Worm (Caenorhabditis elegans) whole organism, L2 larva: Measurements from ENCODE around the gene sri-2.

Experiments
- F13H6.1 ChIP-seq: sonication (generic microtip); optimal IDR thresholded peaks from 2 replicates; lab custom pipeline; 2016; ENCODE audit warnings: missing genetic modification characterization, missing compliant biosample characterization
- R02D3.7 ChIP-seq: fragments of 150-350 bp; optimal IDR thresholded peaks from 2 replicates; lab custom pipeline; 2014; ENCODE audit warnings: missing biosample characterization, missing genetic modification characterization
- Y55F3AM.14 ChIP-seq: fragments of 200-800 bp; sonication (Bioruptor generic); optimal IDR thresholded peaks from 2 replicates; lab custom pipeline; 2018; ENCODE audit warnings: mild to moderate bottlenecking, missing genetic modification characterization, missing compliant biosample characterization
- ZK546.5 ChIP-seq: sonication (generic microtip); optimal IDR thresholded peaks from 2 replicates; lab custom pipeline; 2017; ENCODE audit warnings: missing biosample characterization, missing genetic modification characterization
- alr-1 ChIP-seq: fragments of 150-350 bp; optimal IDR thresholded peaks from 2 replicates; lab custom pipeline; 2014; ENCODE audit warnings: missing biosample characterization, missing genetic modification characterization
- aly-2 ChIP-seq: fragments of 150-350 bp; optimal IDR thresholded peaks from 2 replicates; lab custom pipeline; 2014; ENCODE audit warnings: missing biosample characterization, missing genetic modification characterization
- blmp-1 ChIP-seq: sonication (generic microtip); optimal IDR thresholded peaks from 2 replicates; lab custom pipeline; 2017; ENCODE audit warnings: missing genetic modification characterization, mild to moderate bottlenecking, missing compliant biosample characterization, antibody characterized with exemption, moderate library complexity; ENCODE audit not compliant: insufficient read depth
- ceh-16 ChIP-seq: fragments of 150-350 bp; optimal IDR thresholded peaks from 2 replicates; lab custom pipeline; 2014; ENCODE audit warnings: missing biosample characterization, missing genetic modification characterization
- ceh-82 ChIP-seq: fragments of 150-350 bp; optimal IDR thresholded peaks from 2 replicates; lab custom pipeline; 2014; ENCODE audit warnings: missing biosample characterization, missing genetic modification characterization
- dmd-4 ChIP-seq: sonication (generic microtip); optimal IDR thresholded peaks from 2 replicates; lab custom pipeline; 2017; ENCODE audit warnings: missing biosample characterization, missing genetic modification characterization
- egl-27 ChIP-seq: sonication (generic microtip); optimal IDR thresholded peaks from 3 replicates; lab custom pipeline; 2017; ENCODE audit warnings: missing biosample characterization, missing genetic modification reagents, missing genetic modification characterization
- elt-1 ChIP-seq: fragments of 150-350 bp; optimal IDR thresholded peaks from 2 replicates; lab custom pipeline; 2014; ENCODE audit warnings: missing biosample characterization, missing genetic modification characterization
- elt-3 ChIP-seq: sonication (generic microtip); optimal IDR thresholded peaks from 2 replicates; lab custom pipeline; 2017; ENCODE audit warnings: missing biosample characterization, missing genetic modification characterization
- fos-1 ChIP-seq: fragments of 150-350 bp; optimal IDR thresholded peaks from 2 replicates; lab custom pipeline; 2014; ENCODE audit warnings: missing biosample characterization, missing genetic modification characterization
- gmeb-1 ChIP-seq: fragments of 150-350 bp; optimal IDR thresholded peaks from 2 replicates; lab custom pipeline; 2014; ENCODE audit warnings: missing biosample characterization, missing genetic modification characterization
- lin-11 ChIP-seq: fragments of 150-350 bp; sonication (generic microtip); optimal IDR thresholded peaks from 2 replicates; lab custom pipeline; 2014; ENCODE audit warnings: missing biosample characterization, missing genetic modification characterization, inconsistent platforms, mixed read lengths
- lin-13 ChIP-seq: fragments of 150-350 bp; optimal IDR thresholded peaks from 2 replicates; lab custom pipeline; 2014; ENCODE audit warnings: missing biosample characterization, missing genetic modification reagents, missing genetic modification characterization
- lin-39 ChIP-seq: fragments of 150-350 bp; optimal IDR thresholded peaks from 2 replicates; lab custom pipeline; 2014; ENCODE audit warnings: missing biosample characterization, missing genetic modification reagents, missing genetic modification characterization
- lsy-2 ChIP-seq, 2 experiments: fragments of 150-350 bp in 1 of 2; sonication (generic microtip) in 1 of 2; optimal IDR thresholded peaks; 2 replicates each; lab custom pipeline; 2014 to 2017; ENCODE audit warnings: missing biosample characterization in 2 of 2, missing genetic modification characterization in 2 of 2
- mab-5 ChIP-seq: fragments of 150-350 bp; optimal IDR thresholded peaks from 2 replicates; lab custom pipeline; 2014; ENCODE audit warnings: missing biosample characterization, missing genetic modification characterization
- mbf-1 ChIP-seq: sonication (generic microtip); optimal IDR thresholded peaks from 2 replicates; lab custom pipeline; 2017; ENCODE audit warnings: missing biosample characterization, missing genetic modification characterization
- nhr-10 ChIP-seq: sonication (generic microtip); optimal IDR thresholded peaks from 2 replicates; lab custom pipeline; 2017; ENCODE audit warnings: missing biosample characterization, missing genetic modification characterization
- nhr-12 ChIP-seq: fragments of 150-350 bp; optimal IDR thresholded peaks from 2 replicates; lab custom pipeline; 2014; ENCODE audit warnings: missing biosample characterization, missing genetic modification characterization
- nhr-129 ChIP-seq: fragments of 150-350 bp; optimal IDR thresholded peaks from 2 replicates; lab custom pipeline; 2014; ENCODE audit warnings: missing biosample characterization, missing genetic modification characterization
- nhr-21 ChIP-seq: fragments of 150-350 bp; optimal IDR thresholded peaks from 2 replicates; lab custom pipeline; 2014; ENCODE audit warnings: missing biosample characterization, missing genetic modification characterization
- nhr-23 ChIP-seq: fragments of 150-350 bp; optimal IDR thresholded peaks from 2 replicates; lab custom pipeline; 2014; ENCODE audit warnings: missing biosample characterization, missing genetic modification reagents, missing genetic modification characterization
- nhr-237 ChIP-seq: fragments of 150-350 bp; optimal IDR thresholded peaks from 2 replicates; lab custom pipeline; 2014; ENCODE audit warnings: missing biosample characterization, missing genetic modification characterization
- nhr-6 ChIP-seq: fragments of 150-350 bp; optimal IDR thresholded peaks from 2 replicates; lab custom pipeline; 2014; ENCODE audit warnings: missing biosample characterization, missing genetic modification characterization
- nhr-77 ChIP-seq: fragments of 150-350 bp; optimal IDR thresholded peaks from 2 replicates; lab custom pipeline; 2014; ENCODE audit warnings: missing biosample characterization, missing genetic modification characterization
- peb-1 ChIP-seq: fragments of 150-350 bp; optimal IDR thresholded peaks from 2 replicates; lab custom pipeline; 2014; ENCODE audit warnings: missing biosample characterization, missing genetic modification characterization
- skn-1 ChIP-seq: sonication (generic microtip); optimal IDR thresholded peaks from 2 replicates; lab custom pipeline; 2017; ENCODE audit warnings: missing biosample characterization, missing genetic modification characterization
- sma-3 ChIP-seq: sonication (generic microtip); optimal IDR thresholded peaks from 2 replicates; lab custom pipeline; 2016; ENCODE audit warnings: missing genetic modification reagents, missing genetic modification characterization, missing compliant biosample characterization
- sma-9 ChIP-seq, 2 experiments: fragments of 150-350 bp in 1 of 2; sonication (generic microtip) in 1 of 2; optimal IDR thresholded peaks; 2 replicates each; lab custom pipeline; 2014 to 2016; ENCODE audit warnings: missing genetic modification characterization in 2 of 2, mild to moderate bottlenecking in 1 of 2, missing biosample characterization in 1 of 2, missing compliant biosample characterization in 1 of 2, missing genetic modification reagents in 1 of 2, moderate library complexity in 1 of 2
- snpc-4 ChIP-seq: fragments of 150-350 bp; optimal IDR thresholded peaks from 2 replicates; lab custom pipeline; 2014; ENCODE audit warnings: missing biosample characterization, missing genetic modification characterization
- unc-39 ChIP-seq: fragments of 150-350 bp; optimal IDR thresholded peaks from 2 replicates; lab custom pipeline; 2014; ENCODE audit warnings: missing biosample characterization, missing genetic modification characterization
- unc-62 ChIP-seq: fragments of 150-350 bp; optimal IDR thresholded peaks from 2 replicates; lab custom pipeline; 2014; ENCODE audit warnings: missing biosample characterization, missing genetic modification reagents, missing genetic modification characterization
- zag-1 ChIP-seq: fragments of 150-350 bp; optimal IDR thresholded peaks from 2 replicates; lab custom pipeline; 2014; ENCODE audit warnings: missing biosample characterization, missing genetic modification characterization
- ztf-1 ChIP-seq: fragments of 200-800 bp; sonication (Bioruptor generic); conservative IDR thresholded peaks from 2 replicates; pipeline ENCODE4 v1.3.6; 2022; ENCODE audit warnings: missing genetic modification characterization, missing compliant biosample characterization
- ztf-4 ChIP-seq: fragments of 150-350 bp; optimal IDR thresholded peaks from 2 replicates; lab custom pipeline; 2014; ENCODE audit warnings: missing biosample characterization, missing genetic modification characterization

sri-2 gene

DNA sequence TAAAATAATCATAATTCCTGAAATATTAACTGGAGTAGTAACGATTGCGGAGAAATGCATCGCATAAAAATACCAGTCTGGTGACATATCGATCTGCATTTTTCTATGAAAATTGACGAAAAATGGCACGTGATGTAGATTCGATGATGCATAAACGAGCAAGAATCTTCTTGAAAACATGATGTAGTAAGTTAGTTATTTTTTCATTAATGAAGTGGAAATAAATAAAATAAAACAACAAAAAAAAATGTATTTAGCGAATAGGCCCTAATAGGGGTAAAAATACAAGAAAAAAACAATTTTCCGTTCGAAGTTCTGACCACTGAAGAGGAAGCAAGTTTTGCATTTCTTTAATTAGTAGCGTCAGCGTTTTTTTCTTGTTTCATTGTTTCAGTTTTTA, at the start of gene sri-2:
Gene sri-2, minus strand, starts transcription at position 101 of the 400 bp plus-strand sequence.
- TF ChIP-seq nhr-12 (tag; lab: Kevin White, UChicago) (no peak), Y55F3AM.14 (GFP tag; lab: Kevin White, UChicago) (no peak), sma-9 (GFP tag; optimal IDR thresholded peaks at IDR 0.05; lab: Kevin White, UChicago) (no peak), sma-9 (tag; optimal IDR thresholded peaks at IDR 0.05; lab: Kevin White, UChicago) (no peak), nhr-237 (tag; lab: Kevin White, UChicago) (no peak), unc-39 (tag; lab: Kevin White, UChicago) (no peak), F13H6.1 (tag; lab: Kevin White, UChicago) (no peak), peb-1 (tag; lab: Kevin White, UChicago) (no peak), gmeb-1 (no peak), elt-1 (no peak), zag-1 (no peak), R02D3.7 (no peak)

DNA sequence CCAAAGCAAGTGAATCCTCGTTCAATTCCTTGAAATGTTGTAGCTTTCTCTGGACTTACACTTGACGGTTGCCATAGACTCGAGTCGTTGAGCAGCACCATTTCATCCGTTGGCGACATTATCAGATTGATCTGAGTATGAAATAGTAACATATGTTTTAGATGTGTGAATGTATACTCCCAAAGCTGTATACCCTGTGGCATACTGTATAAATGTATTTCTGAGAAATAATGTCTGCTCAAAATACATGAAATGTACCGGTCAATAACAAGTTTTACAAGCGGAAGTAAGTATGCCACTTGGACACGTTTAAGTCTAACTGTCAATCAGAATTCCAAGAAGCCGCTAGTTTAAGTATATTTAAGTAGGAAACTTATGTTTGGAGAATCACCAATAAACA, 44.5 kb upstream of the sri-2 start, which contains the start of gene str-233:
Gene str-233, minus strand, starts transcription at position 101 of the 400 bp plus-strand sequence.
- TF ChIP-seq peb-1 (tag; lab: Kevin White, UChicago) (no peak), zag-1 (no peak), lsy-2 (tag; optimal IDR thresholded peaks at IDR 0.05; lab: Kevin White, UChicago) (no peak), fos-1 (no peak), dmd-4 (tag; lab: Kevin White, UChicago) (no peak), sma-3 (GFP tag; lab: Kevin White, UChicago) (no peak), lin-13 (GFP tag; lab: Kevin White, UChicago) (no peak), unc-39 (tag; lab: Kevin White, UChicago) (no peak), lin-11 (tag; lab: Kevin White, UChicago) (no peak), ZK546.5 (no peak), ceh-82 (tag; lab: Kevin White, UChicago) (no peak), elt-1 (no peak), F13H6.1 (tag; lab: Kevin White, UChicago) (no peak), blmp-1 (no peak), nhr-21 (tag; lab: Kevin White, UChicago) (no peak), nhr-10 (tag; lab: Kevin White, UChicago) (no peak), unc-62 (GFP tag; lab: Kevin White, UChicago) (no peak), mbf-1 (tag; lab: Kevin White, UChicago) (no peak), ceh-16 (tag; lab: Kevin White, UChicago) (no peak), gmeb-1 (no peak)

DNA sequence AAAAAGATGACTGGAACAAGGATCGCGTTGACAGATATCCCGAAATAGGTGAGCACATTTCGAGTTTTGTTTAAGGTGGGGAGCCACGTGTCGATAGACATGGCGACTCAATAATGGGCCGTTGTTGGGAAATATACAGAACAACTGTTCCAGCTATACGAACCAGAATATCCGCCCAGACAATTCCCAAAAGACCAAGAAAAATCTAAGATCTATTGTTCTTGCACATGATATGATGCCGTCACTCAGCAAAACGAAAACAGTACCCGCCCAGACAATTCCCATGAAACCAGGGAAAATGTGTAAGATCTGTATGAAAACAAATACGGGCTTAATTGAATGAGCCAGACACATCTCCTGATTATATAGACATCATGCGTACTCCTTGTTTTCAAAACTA, 42.5 kb upstream of the sri-2 start, which contains the start of gene str-231:
Gene str-231, minus strand, starts transcription at position 101 of the 400 bp plus-strand sequence.
- TF ChIP-seq nhr-77 (tag; lab: Kevin White, UChicago) = no peak
- TF ChIP-seq nhr-21 (tag; lab: Kevin White, UChicago) = no peak
- TF ChIP-seq egl-27 (tag; lab: Kevin White, UChicago) = no peak
- no peak for TF ChIP-seq nhr-237 (tag; lab: Kevin White, UChicago)
- no peak for TF ChIP-seq lin-39
- no peak for TF ChIP-seq alr-1 (tag; lab: Kevin White, UChicago)
- TF ChIP-seq snpc-4 (tag; lab: Kevin White, UChicago) = no peak
- no peak for TF ChIP-seq blmp-1
- TF ChIP-seq, all 48 proteins: peak for 0

DNA sequence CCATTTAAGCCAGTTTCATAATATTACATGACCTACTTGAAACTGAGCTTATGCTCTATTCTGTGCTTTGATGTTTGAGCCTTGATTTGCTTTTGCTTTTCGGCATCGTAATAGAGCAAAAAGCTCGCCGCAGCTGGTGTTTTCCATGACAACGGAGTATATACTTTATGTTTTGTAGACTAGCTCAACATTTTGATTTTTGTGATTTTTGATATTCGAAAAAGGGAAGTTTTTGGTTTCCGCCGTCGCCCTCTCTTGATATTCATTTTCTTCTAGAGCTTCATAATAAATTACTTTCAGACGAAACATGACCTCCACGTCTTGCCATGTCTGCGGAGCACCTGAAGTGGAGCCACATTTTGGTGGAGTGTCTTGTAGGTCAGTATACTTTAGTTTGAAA, 37.3 kb upstream of the sri-2 start, which contains the start of gene nhr-63:
Gene nhr-63, plus strand, starts transcription at position 301 of the 400 bp plus-strand sequence.
- no peak for TF ChIP-seq nhr-6 (tag; lab: Kevin White, UChicago)
- TF ChIP-seq aly-2 = no peak
- no peak for TF ChIP-seq mab-5 (tag; lab: Kevin White, UChicago)
- TF ChIP-seq lin-11 (tag; lab: Kevin White, UChicago) = no peak
- TF ChIP-seq fos-1 = no peak
- no peak for TF ChIP-seq peb-1 (tag; lab: Kevin White, UChicago)
- TF ChIP-seq nhr-129 = no peak
- no peak for TF ChIP-seq alr-1 (tag; lab: Kevin White, UChicago)
- TF ChIP-seq ztf-1 (GFP tag; lab: Robert Waterston, UW) = no peak
- no peak for TF ChIP-seq blmp-1
- TF ChIP-seq elt-3 (tag; lab: Kevin White, UChicago) = no peak
- no peak for TF ChIP-seq ceh-16 (tag; lab: Kevin White, UChicago)
- TF ChIP-seq nhr-12 (tag; lab: Kevin White, UChicago) = no peak
- no peak for TF ChIP-seq nhr-77 (tag; lab: Kevin White, UChicago)
- TF ChIP-seq ztf-4 = no peak
- TF ChIP-seq nhr-23 (tag; lab: Kevin White, UChicago) = no peak
- TF ChIP-seq sma-9 (GFP tag; optimal IDR thresholded peaks at IDR 0.05; lab: Kevin White, UChicago) = no peak
- no peak for TF ChIP-seq sma-9 (tag; optimal IDR thresholded peaks at IDR 0.05; lab: Kevin White, UChicago)
- TF ChIP-seq skn-1 = no peak
- no peak for TF ChIP-seq nhr-237 (tag; lab: Kevin White, UChicago)
